Fruit fly (Drosophila melanogaster): Measurements from ENCODE around the gene CG33995.

The CG33995 gene

dm6 chr2L:5063936-5064335, 20.9 kb downstream of the CG33995 start (continued):
- TF ChIP-seq kni (GFP tag; optimal IDR thresholded peaks at IDR 0.05) (peak; percentile 37), CG4328 (GFP tag; optimal IDR thresholded peaks at IDR 0.05) (peak; percentile 44), CG10654 (GFP tag; optimal IDR thresholded peaks at IDR 0.05) (no peak), CG6791 (GFP tag; IDR thresholded peaks at IDR 0.05; ENCODE audit: partially characterized antibody) (no peak), abd-A (tag; optimal IDR thresholded peaks at IDR 0.05) (peak; percentile 65), CG4282 (GFP tag; optimal IDR thresholded peaks at IDR 0.05) (no peak), CG6765 (GFP tag; optimal IDR thresholded peaks at IDR 0.05) (peak; percentile 8), CG17612 (GFP tag; IDR thresholded peaks at IDR 0.05) (no peak), sqz (GFP tag; optimal IDR thresholded peaks at IDR 0.05) (peak; percentile 55), luna (GFP tag; optimal IDR thresholded peaks at IDR 0.05) (no peak), Hr51 (GFP tag; optimal IDR thresholded peaks at IDR 0.05) (peak in 1 of 2 experiments; percentile 34), CG17568 (GFP tag; optimal IDR thresholded peaks at IDR 0.05) (no peak), CG16815 (GFP tag; optimal IDR thresholded peaks at IDR 0.05) (no peak), CG34422 (GFP tag; IDR thresholded peaks at IDR 0.05) (0 out of 3 replicates have a peak, but pooled peaks have one; percentile 44), CG7963 (GFP tag; IDR thresholded peaks at IDR 0.05; ENCODE audit: partially characterized antibody) (no peak), Fer1 (GFP tag; optimal IDR thresholded peaks at IDR 0.05) (peak; percentile 52), Ets65A (GFP tag) (peak; percentile 57), seq (GFP tag; IDR thresholded peaks at IDR 0.05) (peak; percentile 43; the same call in 1 of the 2 replicates), CG15514 (GFP tag; optimal IDR thresholded peaks at IDR 0.05) (peak; percentile 36), CG18011 (GFP tag; optimal IDR thresholded peaks at IDR 0.05) (no peak), sug (tag; optimal IDR thresholded peaks at IDR 0.05) (peak; percentile 61), cad (GFP tag; optimal IDR thresholded peaks at IDR 0.05) (no peak), Deaf1 (tag; optimal IDR thresholded peaks at IDR 0.05) (peak; percentile 13), CG9932 (GFP tag; IDR thresholded peaks at IDR 0.05) (no peak), CG31441 (GFP tag; IDR thresholded peaks at IDR 0.05) (no peak), wek (GFP tag; optimal IDR thresholded peaks at IDR 0.05) (peak; percentile 26), CG11456 (GFP tag; IDR thresholded peaks at IDR 0.05) (no peak), mld (GFP tag; IDR thresholded peaks at IDR 0.05; ENCODE audit: partially characterized antibody) (no peak), crp (GFP tag; optimal IDR thresholded peaks at IDR 0.05) (peak in 1 of 2 experiments; percentile 78), aop (GFP tag; IDR thresholded peaks at IDR 0.05) (no peak), CG2889 (GFP tag; IDR thresholded peaks at IDR 0.05) (no peak), pfk (GFP tag; optimal IDR thresholded peaks at IDR 0.05) (peak; percentile 97), pzg (GFP tag; optimal IDR thresholded peaks at IDR 0.05) (peak; percentile 14), CG2875 (GFP tag; optimal IDR thresholded peaks at IDR 0.05) (no peak), sisA (GFP tag; IDR thresholded peaks at IDR 0.05) (no peak), CG4820 (GFP tag; optimal IDR thresholded peaks at IDR 0.05) (no peak), dan (GFP tag; IDR thresholded peaks at IDR 0.05) (no peak), CG8924 (tag; optimal IDR thresholded peaks at IDR 0.05) (no peak), CG10321 (GFP tag; IDR thresholded peaks at IDR 0.05) (no peak), Med (GFP tag) (no peak), Hr78 (GFP tag; optimal IDR thresholded peaks at IDR 0.05) (no peak), Xrp1 (GFP tag; IDR thresholded peaks at IDR 0.05) (no peak), hbn (GFP tag; IDR thresholded peaks at IDR 0.05; ENCODE audit: partially characterized antibody) (peak; percentile 33; the same call in 1 of the 2 replicates), CG11085 (GFP tag; IDR thresholded peaks at IDR 0.05) (no peak), unc-4 (GFP tag; IDR thresholded peaks at IDR 0.05; ENCODE audit: partially characterized antibody) (no peak), ssp (GFP tag; IDR thresholded peaks at IDR 0.05) (no peak), rib (GFP tag; IDR thresholded peaks at IDR 0.05) (0 out of 2 replicates have a peak, but pooled peaks have one; percentile 41), CG14965 (GFP tag; optimal IDR thresholded peaks at IDR 0.05; ENCODE audit: borderline replicate concordance) (no peak), CTCF (GFP tag; optimal IDR thresholded peaks at IDR 0.05) (no peak), row (GFP tag; IDR thresholded peaks at IDR 0.05) (0 out of 3 replicates have a peak, but pooled peaks have one; percentile 29), CG2120 (GFP tag; optimal IDR thresholded peaks at IDR 0.05) (no peak)

All from whole organism, embryonic.